Worm (Caenorhabditis elegans): Measurements from ENCODE around the gene lro-1.
A peak's percentile ranks its signal among the peaks of the same experiment; 100 is the strongest.

DNA sequence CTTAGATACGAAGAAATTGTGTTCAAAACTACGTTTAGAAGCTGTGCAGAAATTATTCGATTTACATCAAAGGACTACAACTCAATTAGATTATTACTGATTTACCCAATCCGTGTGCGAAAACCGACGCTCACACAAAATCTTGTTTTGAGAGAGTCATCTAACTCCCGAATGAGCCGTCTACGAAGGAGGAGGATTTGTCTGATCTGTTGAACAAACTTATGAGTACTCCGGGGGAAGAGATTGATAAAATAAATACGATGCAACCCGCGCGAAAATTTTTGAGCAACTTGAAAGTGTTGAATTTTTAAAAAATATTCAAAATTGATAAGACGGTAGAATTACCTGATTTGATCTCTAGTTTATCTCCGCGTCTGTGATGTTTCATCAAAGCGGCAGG is 20.6 kb upstream of the lro-1 start:
- TF ChIP-seq cog-1 (tag; optimal IDR thresholded peaks at IDR 0.05), result no peak
- no peak for TF ChIP-seq klf-2 (GFP tag; conservative IDR thresholded peaks at IDR 0.05)
- no peak for TF ChIP-seq ztf-29 (GFP tag; IDR thresholded peaks at IDR 0.05)
- no peak for TF ChIP-seq flt-1 (GFP tag; IDR thresholded peaks at IDR 0.05)
- 0 out of 2 replicates have a peak, but pooled peaks have one; percentile 18 for TF ChIP-seq tab-1 (GFP tag; IDR thresholded peaks at IDR 0.05)

All from whole organism, midembryonic.